Worm (Caenorhabditis elegans) whole organism, L2 larva: ENCODE results near the gene T02E9.5.

Experiments
- C34F6.9 ChIP-seq: fragments of 150-350 bp; optimal IDR thresholded peaks from 2 replicates; lab custom pipeline; 2014; ENCODE audit warnings: missing biosample characterization, missing genetic modification characterization
- F13H6.1 ChIP-seq: sonication (generic microtip); optimal IDR thresholded peaks from 2 replicates; lab custom pipeline; 2016; ENCODE audit warnings: missing genetic modification characterization, missing compliant biosample characterization
- R02D3.7 ChIP-seq: fragments of 150-350 bp; optimal IDR thresholded peaks from 2 replicates; lab custom pipeline; 2014; ENCODE audit warnings: missing biosample characterization, missing genetic modification characterization
- Y55F3AM.14 ChIP-seq: fragments of 200-800 bp; sonication (Bioruptor generic); optimal IDR thresholded peaks from 2 replicates; lab custom pipeline; 2018; ENCODE audit warnings: mild to moderate bottlenecking, missing genetic modification characterization, missing compliant biosample characterization
- aly-2 ChIP-seq: fragments of 150-350 bp; optimal IDR thresholded peaks from 2 replicates; lab custom pipeline; 2014; ENCODE audit warnings: missing biosample characterization, missing genetic modification characterization
- blmp-1 ChIP-seq: sonication (generic microtip); optimal IDR thresholded peaks from 2 replicates; lab custom pipeline; 2017; ENCODE audit warnings: missing genetic modification characterization, mild to moderate bottlenecking, missing compliant biosample characterization, antibody characterized with exemption, moderate library complexity; ENCODE audit not compliant: insufficient read depth
- ceh-16 ChIP-seq: fragments of 150-350 bp; optimal IDR thresholded peaks from 2 replicates; lab custom pipeline; 2014; ENCODE audit warnings: missing biosample characterization, missing genetic modification characterization
- crh-2 ChIP-seq: sonication (generic microtip); optimal IDR thresholded peaks from 2 replicates; lab custom pipeline; 2017; ENCODE audit warnings: missing biosample characterization, missing genetic modification characterization
- dmd-4 ChIP-seq: sonication (generic microtip); optimal IDR thresholded peaks from 2 replicates; lab custom pipeline; 2017; ENCODE audit warnings: missing biosample characterization, missing genetic modification characterization
- egl-27 ChIP-seq: sonication (generic microtip); optimal IDR thresholded peaks from 3 replicates; lab custom pipeline; 2017; ENCODE audit warnings: missing biosample characterization, missing genetic modification reagents, missing genetic modification characterization
- elt-1 ChIP-seq: fragments of 150-350 bp; optimal IDR thresholded peaks from 2 replicates; lab custom pipeline; 2014; ENCODE audit warnings: missing biosample characterization, missing genetic modification characterization
- elt-3 ChIP-seq: sonication (generic microtip); optimal IDR thresholded peaks from 2 replicates; lab custom pipeline; 2017; ENCODE audit warnings: missing biosample characterization, missing genetic modification characterization
- fos-1 ChIP-seq: fragments of 150-350 bp; optimal IDR thresholded peaks from 2 replicates; lab custom pipeline; 2014; ENCODE audit warnings: missing biosample characterization, missing genetic modification characterization
- gmeb-1 ChIP-seq: fragments of 150-350 bp; optimal IDR thresholded peaks from 2 replicates; lab custom pipeline; 2014; ENCODE audit warnings: missing biosample characterization, missing genetic modification characterization
- lin-11 ChIP-seq: fragments of 150-350 bp; sonication (generic microtip); optimal IDR thresholded peaks from 2 replicates; lab custom pipeline; 2014; ENCODE audit warnings: missing biosample characterization, missing genetic modification characterization, inconsistent platforms, mixed read lengths
- lin-13 ChIP-seq: fragments of 150-350 bp; optimal IDR thresholded peaks from 2 replicates; lab custom pipeline; 2014; ENCODE audit warnings: missing biosample characterization, missing genetic modification reagents, missing genetic modification characterization
- lin-39 ChIP-seq: fragments of 150-350 bp; optimal IDR thresholded peaks from 2 replicates; lab custom pipeline; 2014; ENCODE audit warnings: missing biosample characterization, missing genetic modification reagents, missing genetic modification characterization
- lsy-2 ChIP-seq, 2 experiments: fragments of 150-350 bp in 1 of 2; sonication (generic microtip) in 1 of 2; optimal IDR thresholded peaks; 2 replicates each; lab custom pipeline; 2014 to 2017; ENCODE audit warnings: missing biosample characterization in 2 of 2, missing genetic modification characterization in 2 of 2
- mab-5 ChIP-seq: fragments of 150-350 bp; optimal IDR thresholded peaks from 2 replicates; lab custom pipeline; 2014; ENCODE audit warnings: missing biosample characterization, missing genetic modification characterization
- mbf-1 ChIP-seq: sonication (generic microtip); optimal IDR thresholded peaks from 2 replicates; lab custom pipeline; 2017; ENCODE audit warnings: missing biosample characterization, missing genetic modification characterization
- mdl-1 ChIP-seq, 2 experiments: fragments of 150-350 bp in 1 of 2; sonication (generic microtip) in 1 of 2; optimal IDR thresholded peaks; 2 replicates each; lab custom pipeline; 2017; ENCODE audit warnings: missing biosample characterization in 2 of 2, missing genetic modification characterization in 2 of 2
- nhr-10 ChIP-seq: sonication (generic microtip); optimal IDR thresholded peaks from 2 replicates; lab custom pipeline; 2017; ENCODE audit warnings: missing biosample characterization, missing genetic modification characterization
- nhr-11 ChIP-seq: fragments of 150-350 bp; optimal IDR thresholded peaks from 2 replicates; lab custom pipeline; 2014; ENCODE audit warnings: missing biosample characterization, missing genetic modification characterization
- nhr-12 ChIP-seq: fragments of 150-350 bp; optimal IDR thresholded peaks from 2 replicates; lab custom pipeline; 2014; ENCODE audit warnings: missing biosample characterization, missing genetic modification characterization
- nhr-129 ChIP-seq: fragments of 150-350 bp; optimal IDR thresholded peaks from 2 replicates; lab custom pipeline; 2014; ENCODE audit warnings: missing biosample characterization, missing genetic modification characterization
- nhr-23 ChIP-seq: fragments of 150-350 bp; optimal IDR thresholded peaks from 2 replicates; lab custom pipeline; 2014; ENCODE audit warnings: missing biosample characterization, missing genetic modification reagents, missing genetic modification characterization
- nhr-237 ChIP-seq: fragments of 150-350 bp; optimal IDR thresholded peaks from 2 replicates; lab custom pipeline; 2014; ENCODE audit warnings: missing biosample characterization, missing genetic modification characterization
- nhr-25 ChIP-seq: fragments of 150-350 bp; sonication (generic microtip); optimal IDR thresholded peaks from 3 replicates; lab custom pipeline; 2014; ENCODE audit warnings: missing biosample characterization, missing genetic modification characterization
- nhr-6 ChIP-seq: fragments of 150-350 bp; optimal IDR thresholded peaks from 2 replicates; lab custom pipeline; 2014; ENCODE audit warnings: missing biosample characterization, missing genetic modification characterization
- peb-1 ChIP-seq: fragments of 150-350 bp; optimal IDR thresholded peaks from 2 replicates; lab custom pipeline; 2014; ENCODE audit warnings: missing biosample characterization, missing genetic modification characterization
- skn-1 ChIP-seq: sonication (generic microtip); optimal IDR thresholded peaks from 2 replicates; lab custom pipeline; 2017; ENCODE audit warnings: missing biosample characterization, missing genetic modification characterization
- snpc-4 ChIP-seq: fragments of 150-350 bp; optimal IDR thresholded peaks from 2 replicates; lab custom pipeline; 2014; ENCODE audit warnings: missing biosample characterization, missing genetic modification characterization
- unc-39 ChIP-seq: fragments of 150-350 bp; optimal IDR thresholded peaks from 2 replicates; lab custom pipeline; 2014; ENCODE audit warnings: missing biosample characterization, missing genetic modification characterization
- unc-62 ChIP-seq: fragments of 150-350 bp; optimal IDR thresholded peaks from 2 replicates; lab custom pipeline; 2014; ENCODE audit warnings: missing biosample characterization, missing genetic modification reagents, missing genetic modification characterization
- zag-1 ChIP-seq: fragments of 150-350 bp; optimal IDR thresholded peaks from 2 replicates; lab custom pipeline; 2014; ENCODE audit warnings: missing biosample characterization, missing genetic modification characterization
- ztf-1 ChIP-seq: fragments of 200-800 bp; sonication (Bioruptor generic); conservative IDR thresholded peaks from 2 replicates; pipeline ENCODE4 v1.3.6; 2022; ENCODE audit warnings: missing genetic modification characterization, missing compliant biosample characterization
- ztf-11 ChIP-seq: sonication (generic microtip); optimal IDR thresholded peaks from 2 replicates; lab custom pipeline; 2017; ENCODE audit warnings: missing biosample characterization, missing genetic modification characterization
- ztf-4 ChIP-seq: fragments of 150-350 bp; optimal IDR thresholded peaks from 2 replicates; lab custom pipeline; 2014; ENCODE audit warnings: missing biosample characterization, missing genetic modification characterization

T02E9.5 gene

ce11 chrV:11341913-11342312, at the start of gene T02E9.5:
T02E9.5 (plus strand) TSS chrV:11342233.
- TF ChIP-seq zag-1 (no peak), peb-1 (tag; lab: Kevin White, UChicago) (no peak), ztf-1 (GFP tag; lab: Robert Waterston, UW) (no peak), elt-3 (no peak), nhr-25 (tag; lab: Kevin White, UChicago) (no peak), blmp-1 (tag; lab: Kevin White, UChicago) (no peak), skn-1 (tag; lab: Kevin White, UChicago) (no peak), nhr-10 (tag; lab: Kevin White, UChicago) (no peak), nhr-12 (tag; lab: Kevin White, UChicago) (no peak), nhr-23 (tag; lab: Kevin White, UChicago) (no peak), mab-5 (tag; lab: Kevin White, UChicago) (no peak), nhr-6 (tag; lab: Kevin White, UChicago) (no peak), C34F6.9 (tag; lab: Kevin White, UChicago) (no peak), lsy-2 (tag; optimal IDR thresholded peaks at IDR 0.05; lab: Kevin White, UChicago) (no peak), elt-1 (tag; lab: Kevin White, UChicago) (no peak), unc-39 (tag; lab: Kevin White, UChicago) (no peak), F13H6.1 (tag; lab: Kevin White, UChicago) (no peak)

- TF ChIP-seq mbf-1 (tag; lab: Kevin White, UChicago) (no peak), skn-1 (tag; lab: Kevin White, UChicago) (no peak), nhr-11 (tag; lab: Kevin White, UChicago) (no peak), R02D3.7 (tag; lab: Kevin White, UChicago) (no peak), lsy-2 (tag; optimal IDR thresholded peaks at IDR 0.05; lab: Kevin White, UChicago) (no peak), nhr-10 (tag; lab: Kevin White, UChicago) (no peak), C34F6.9 (tag; lab: Kevin White, UChicago) (no peak), nhr-23 (tag; lab: Kevin White, UChicago) (no peak), peb-1 (tag; lab: Kevin White, UChicago) (no peak), unc-39 (tag; lab: Kevin White, UChicago) (no peak), dmd-4 (tag; lab: Kevin White, UChicago) (no peak), zag-1 (no peak), gmeb-1 (tag; lab: Kevin White, UChicago) (no peak)
Measured at ce11 chrV:11292682-11293081, 49.4 kb upstream of the T02E9.5 start.

ce11 chrV:11294393-11294792, 47.6 kb upstream of the T02E9.5 start, which contains the start of gene T03F7.6:
T03F7.6 (plus strand) TSS chrV:11294693.
- TF ChIP-seq lin-11 (tag; lab: Kevin White, UChicago) (no peak), aly-2 (no peak), zag-1 (no peak), elt-3 (no peak), nhr-23 (tag; lab: Kevin White, UChicago) (no peak), egl-27 (tag; lab: Kevin White, UChicago) (no peak), mab-5 (tag; lab: Kevin White, UChicago) (no peak), F13H6.1 (tag; lab: Kevin White, UChicago) (no peak), lin-13 (GFP tag; lab: Kevin White, UChicago) (no peak), crh-2 (no peak), mdl-1 (tag; optimal IDR thresholded peaks at IDR 0.05; lab: Kevin White, UChicago) (no peak), lsy-2 (tag; optimal IDR thresholded peaks at IDR 0.05; lab: Kevin White, UChicago) (no peak), ztf-1 (GFP tag; lab: Robert Waterston, UW) (no peak), ztf-4 (no peak), unc-39 (tag; lab: Kevin White, UChicago) (no peak), nhr-6 (tag; lab: Kevin White, UChicago) (no peak), Y55F3AM.14 (GFP tag; lab: Kevin White, UChicago) (no peak), R02D3.7 (tag; lab: Kevin White, UChicago) (no peak)

ce11 chrV:11298632-11299031, 43.4 kb upstream of the T02E9.5 start, which contains the start of gene T03F7.5:
T03F7.5 (minus strand) TSS chrV:11298732.
- TF ChIP-seq fos-1 (no peak), lin-39 (tag; lab: Kevin White, UChicago) (no peak), nhr-129 (tag; lab: Kevin White, UChicago) (no peak), nhr-6 (tag; lab: Kevin White, UChicago) (no peak), snpc-4 (tag; lab: Kevin White, UChicago) (no peak), nhr-11 (tag; lab: Kevin White, UChicago) (no peak), mab-5 (tag; lab: Kevin White, UChicago) (no peak), unc-62 (GFP tag; lab: Kevin White, UChicago) (no peak), elt-1 (tag; lab: Kevin White, UChicago) (no peak), blmp-1 (tag; lab: Kevin White, UChicago) (no peak), R02D3.7 (tag; lab: Kevin White, UChicago) (no peak), ztf-11 (tag; lab: Kevin White, UChicago) (no peak), nhr-12 (tag; lab: Kevin White, UChicago) (no peak), ceh-16 (tag; lab: Kevin White, UChicago) (no peak), unc-39 (tag; lab: Kevin White, UChicago) (no peak), nhr-237 (tag; lab: Kevin White, UChicago) (no peak)
- TF ChIP-seq, all 48 proteins: peak for 0
